Worm (Caenorhabditis elegans) whole organism, early embryonic: Measurements from ENCODE around the gene C50A2.3.

Experiments used
- flt-1 ChIP-seq: fragments of 200-800 bp; sonication (Bioruptor generic); IDR thresholded peaks from 2 replicates; pipeline ENCODE4 v1.3.6; 2022; ENCODE audit warnings: missing genetic modification characterization, missing compliant biosample characterization
- hnd-1 ChIP-seq: sonication (generic microtip); optimal IDR thresholded peaks from 2 replicates; lab custom pipeline; 2016; ENCODE audit warnings: missing genetic modification characterization, missing compliant biosample characterization
- pes-1 ChIP-seq: fragments of 200-800 bp; sonication (Bioruptor generic); IDR thresholded peaks from 2 replicates; pipeline ENCODE4 v1.3.6; 2022; ENCODE audit warnings: missing genetic modification reagents, missing genetic modification characterization, missing compliant biosample characterization
- tbx-11 ChIP-seq: fragments of 200-800 bp; sonication (Bioruptor generic); IDR thresholded peaks from 2 replicates; pipeline ENCODE4 v1.3.6; 2022; ENCODE audit warnings: missing genetic modification characterization, missing compliant biosample characterization

DNA sequence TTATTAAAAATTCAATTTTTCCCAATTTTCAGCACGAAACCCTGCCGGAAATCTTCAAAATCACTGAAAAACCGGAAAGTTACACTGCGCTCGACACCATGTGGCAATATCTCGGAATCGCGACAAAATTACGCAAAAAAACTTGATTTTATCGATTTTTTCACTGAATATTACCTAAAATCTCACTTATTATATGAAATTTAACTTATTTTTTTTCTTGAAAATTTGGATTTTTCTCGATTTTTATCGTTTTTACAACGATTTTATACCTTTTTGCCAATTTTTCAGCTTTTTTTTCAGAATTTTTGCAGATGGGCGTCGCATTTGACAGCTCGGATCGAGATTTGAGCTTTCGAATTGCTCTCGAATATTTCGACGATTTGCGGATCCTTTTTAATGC is 34.9 kb upstream of the C50A2.3 start, which contains the start of gene spl-3:
- TF ChIP-seq flt-1 (GFP tag; lab: Robert Waterston, UW), result no peak
- TF ChIP-seq pes-1 (GFP tag; lab: Robert Waterston, UW), result no peak
- no peak for TF ChIP-seq hnd-1 (tag; lab: Kevin White, UChicago)
- TF ChIP-seq tbx-11 (GFP tag; lab: Robert Waterston, UW), result no peak
